Worm (Caenorhabditis elegans) whole organism, L4 larva: ENCODE data around the gene F23F1.6.

Experiments used
- F10B5.3 ChIP-seq: sonication (generic microtip); optimal IDR thresholded peaks from 2 replicates; lab custom pipeline; 2016; ENCODE audit warnings: mild to moderate bottlenecking, missing genetic modification characterization, missing compliant biosample characterization
- F26F4.8 ChIP-seq: fragments of 200-800 bp; sonication (Bioruptor generic); conservative IDR thresholded peaks from 2 replicates; pipeline ENCODE4 v1.3.6; 2022; ENCODE audit warnings: missing genetic modification characterization, missing compliant biosample characterization
- T26A8.4 ChIP-seq: fragments of 200-800 bp; sonication (Bioruptor generic); IDR thresholded peaks from 2 replicates; pipeline ENCODE4 v1.3.6; 2022; ENCODE audit warnings: missing genetic modification characterization, missing compliant biosample characterization
- Y48G9A.11 ChIP-seq: fragments of 200-800 bp; sonication (Bioruptor generic); IDR thresholded peaks from 2 replicates; pipeline ENCODE4 v1.3.6; 2022; ENCODE audit warnings: missing genetic modification reagents, missing genetic modification characterization, missing compliant biosample characterization
- Y75B8A.6 ChIP-seq: fragments of 200-800 bp; sonication (Bioruptor generic); IDR thresholded peaks from 2 replicates; pipeline ENCODE4 v1.3.6; 2022; ENCODE audit warnings: missing genetic modification reagents, missing genetic modification characterization, missing compliant biosample characterization
- ZK337.2 ChIP-seq: fragments of 200-800 bp; sonication (Bioruptor generic); IDR thresholded peaks from 2 replicates; pipeline ENCODE4 v1.3.6; 2022; ENCODE audit warnings: missing genetic modification reagents, missing genetic modification characterization, missing compliant biosample characterization
- ZK546.5 ChIP-seq, 2 experiments: sonication (generic microtip); optimal IDR thresholded peaks; 2 replicates each; lab custom pipeline; 2017; ENCODE audit warnings: missing biosample characterization in 2 of 2, missing genetic modification characterization in 2 of 2
- ama-1 ChIP-seq: fragments of 150-350 bp; optimal IDR thresholded peaks from 2 replicates; lab custom pipeline; 2014; ENCODE audit warnings: inconsistent platforms, mixed read lengths
- arid-1 ChIP-seq: fragments of 200-800 bp; sonication (Bioruptor generic); conservative IDR thresholded peaks from 2 replicates; pipeline ENCODE4 v1.3.6; 2022; ENCODE audit warnings: missing genetic modification reagents, missing genetic modification characterization, missing compliant biosample characterization
- ceh-32 ChIP-seq: sonication (generic microtip); optimal IDR thresholded peaks from 2 replicates; lab custom pipeline; 2016; ENCODE audit warnings: mild to moderate bottlenecking, missing genetic modification characterization, missing compliant biosample characterization; ENCODE audit not compliant: poor library complexity
- ces-1 ChIP-seq: fragments of 150-350 bp; sonication (generic microtip); optimal IDR thresholded peaks from 4 replicates; lab custom pipeline; 2014; ENCODE audit warnings: missing biosample characterization, missing genetic modification reagents, missing genetic modification characterization
- cey-2 ChIP-seq: sonication (generic microtip); optimal IDR thresholded peaks from 3 replicates; lab custom pipeline; 2017; ENCODE audit warnings: missing genetic modification characterization, mild to moderate bottlenecking, missing compliant biosample characterization, antibody characterized with exemption, borderline replicate concordance; ENCODE audit not compliant: insufficient read depth
- ctbp-1 ChIP-seq: fragments of 200-800 bp; sonication (Bioruptor generic); IDR thresholded peaks from 2 replicates; pipeline ENCODE4 v1.3.6; 2022; ENCODE audit warnings: missing genetic modification reagents, missing genetic modification characterization, missing compliant biosample characterization
- daf-19 ChIP-seq: fragments of 200-800 bp; sonication (Bioruptor generic); conservative IDR thresholded peaks from 2 replicates; pipeline ENCODE4 v1.3.6; 2022; ENCODE audit warnings: missing genetic modification characterization, missing compliant biosample characterization
- daf-8 ChIP-seq: fragments of 200-800 bp; sonication (Bioruptor generic); IDR thresholded peaks from 2 replicates; pipeline ENCODE4 v1.3.6; 2022; ENCODE audit warnings: missing genetic modification characterization, missing compliant biosample characterization
- dmd-8 ChIP-seq: fragments of 200-800 bp; sonication (Bioruptor generic); IDR thresholded peaks from 2 replicates; pipeline ENCODE4 v1.3.6; 2022; ENCODE audit warnings: missing genetic modification characterization, missing compliant biosample characterization
- duxl-1 ChIP-seq: sonication (generic microtip); optimal IDR thresholded peaks from 2 replicates; lab custom pipeline; 2016; ENCODE audit warnings: mild to moderate bottlenecking, missing genetic modification characterization, moderate library complexity, missing compliant biosample characterization; ENCODE audit not compliant: poor library complexity
- dve-1 ChIP-seq: sonication (generic microtip); optimal IDR thresholded peaks from 2 replicates; lab custom pipeline; 2017; ENCODE audit warnings: antibody characterized with exemption, mild to moderate bottlenecking, missing genetic modification characterization, missing compliant biosample characterization; ENCODE audit not compliant: insufficient read depth
- egl-27 ChIP-seq: sonication (generic microtip); optimal IDR thresholded peaks from 3 replicates; lab custom pipeline; 2017; ENCODE audit warnings: missing biosample characterization, missing genetic modification reagents, missing genetic modification characterization
- hif-1 ChIP-seq, 2 experiments: sonication (generic microtip); optimal IDR thresholded peaks; 2 replicates each; lab custom pipeline; 2016 to 2017; ENCODE audit warnings: missing compliant biosample characterization in 2 of 2, missing genetic modification characterization in 2 of 2, missing genetic modification reagents in 2 of 2, missing genotype in 2 of 2, mild to moderate bottlenecking in 1 of 2
- lin-1 ChIP-seq: fragments of 200-800 bp; sonication (Bioruptor generic); IDR thresholded peaks from 2 replicates; pipeline ENCODE4 v1.3.6; 2022; ENCODE audit warnings: missing genetic modification reagents, missing genetic modification characterization, missing compliant biosample characterization
- lin-39 ChIP-seq: fragments of 150-350 bp; optimal IDR thresholded peaks from 2 replicates; lab custom pipeline; 2014; ENCODE audit warnings: missing biosample characterization, missing genetic modification reagents, missing genetic modification characterization
- madf-5 ChIP-seq, 2 experiments: fragments of 200-800 bp; sonication (Bioruptor generic); IDR thresholded peaks; 2 replicates each; pipeline ENCODE4 v1.3.6; 2022; ENCODE audit warnings: missing compliant biosample characterization in 2 of 2, missing genetic modification characterization in 2 of 2
- mdt-29 ChIP-seq: fragments of 200-800 bp; sonication (Bioruptor generic); IDR thresholded peaks from 2 replicates; pipeline ENCODE4 v1.3.6; 2022; ENCODE audit warnings: missing genetic modification reagents, missing genetic modification characterization, missing compliant biosample characterization
- mes-2 ChIP-seq: sonication (generic microtip); optimal IDR thresholded peaks from 2 replicates; lab custom pipeline; 2016; ENCODE audit warnings: missing genotype, mild to moderate bottlenecking, missing genetic modification characterization, missing compliant biosample characterization; ENCODE audit not compliant: poor library complexity, severe bottlenecking
- mxl-3 ChIP-seq: fragments of 200-800 bp; sonication (Bioruptor generic); optimal IDR thresholded peaks from 2 replicates; lab custom pipeline; 2018; ENCODE audit warnings: mild to moderate bottlenecking, missing genetic modification characterization, missing compliant biosample characterization
- nhr-25 ChIP-seq: sonication (generic microtip); optimal IDR thresholded peaks from 2 replicates; lab custom pipeline; 2017; ENCODE audit warnings: missing genetic modification characterization, mild to moderate bottlenecking, missing compliant biosample characterization, antibody characterized with exemption, moderate library complexity, borderline replicate concordance; ENCODE audit not compliant: insufficient read depth
- nhr-42 ChIP-seq: fragments of 200-800 bp; sonication (Bioruptor generic); IDR thresholded peaks from 2 replicates; pipeline ENCODE4 v1.3.6; 2022; ENCODE audit warnings: missing genetic modification characterization, missing compliant biosample characterization
- nhr-76 ChIP-seq: fragments of 150-350 bp; optimal IDR thresholded peaks from 2 replicates; lab custom pipeline; 2014; ENCODE audit warnings: missing biosample characterization, missing genetic modification characterization
- nhr-77 ChIP-seq: fragments of 150-350 bp; optimal IDR thresholded peaks from 2 replicates; lab custom pipeline; 2014; ENCODE audit warnings: missing biosample characterization, missing genetic modification characterization
- pqm-1 ChIP-seq: sonication (generic microtip); optimal IDR thresholded peaks from 2 replicates; lab custom pipeline; 2017; ENCODE audit warnings: missing biosample characterization, missing genetic modification characterization
- rbr-2 ChIP-seq: sonication (generic microtip); optimal IDR thresholded peaks from 2 replicates; lab custom pipeline; 2016; ENCODE audit warnings: missing genotype, missing genetic modification characterization, missing compliant biosample characterization
- sdz-12 ChIP-seq: fragments of 200-800 bp; sonication (Bioruptor generic); optimal IDR thresholded peaks from 2 replicates; lab custom pipeline; 2018; ENCODE audit warnings: mild to moderate bottlenecking, missing genetic modification characterization, missing compliant biosample characterization
- spr-1 ChIP-seq: sonication (generic microtip); optimal IDR thresholded peaks from 2 replicates; lab custom pipeline; 2016; ENCODE audit warnings: mild to moderate bottlenecking, missing genetic modification characterization, missing compliant biosample characterization
- unc-39 ChIP-seq: sonication (generic microtip); optimal IDR thresholded peaks from 2 replicates; lab custom pipeline; 2017; ENCODE audit warnings: missing biosample characterization, missing genetic modification characterization
- unc-62 ChIP-seq, 3 experiments: fragments of 150-350 bp in 1 of 3; sonication (generic microtip); optimal IDR thresholded peaks in 2 of 3; peaks in 1 of 3; 1 replicate in 1 of 3; 2 replicates in 2 of 3; lab custom pipeline; 2014 to 2017; ENCODE audit warnings: missing biosample characterization in 3 of 3, missing genetic modification characterization in 3 of 3, missing genetic modification reagents in 3 of 3, missing genotype in 1 of 3
- zfp-2 ChIP-seq: sonication (generic microtip); optimal IDR thresholded peaks from 2 replicates; lab custom pipeline; 2016; ENCODE audit warnings: mild to moderate bottlenecking, missing genetic modification characterization, missing compliant biosample characterization
- zfp-3 ChIP-seq: fragments of 200-800 bp; sonication (Bioruptor generic); conservative IDR thresholded peaks from 2 replicates; pipeline ENCODE4 v1.3.6; 2022; ENCODE audit warnings: missing genetic modification reagents, missing genetic modification characterization, missing compliant biosample characterization
- zip-2 ChIP-seq: fragments of 150-350 bp; optimal IDR thresholded peaks from 2 replicates; lab custom pipeline; 2014; ENCODE audit warnings: missing biosample characterization, missing genetic modification characterization
- ztf-11 ChIP-seq: fragments of 150-350 bp; optimal IDR thresholded peaks from 2 replicates; lab custom pipeline; 2014; ENCODE audit warnings: missing biosample characterization, missing genetic modification characterization
- ztf-7 ChIP-seq: fragments of 150-350 bp; optimal IDR thresholded peaks from 2 replicates; lab custom pipeline; 2014; ENCODE audit warnings: missing biosample characterization, missing genetic modification characterization

F23F1.6 gene

ce11 chrII:50862-51261 lies 13.7 kb upstream of the F23F1.6 start (continued):
- TF ChIP-seq ces-1 (GFP tag; lab: Kevin White, UChicago), result no peak
- TF ChIP-seq unc-62 (GFP tag; optimal IDR thresholded peaks at IDR 0.05 in 1 of 2; lab: Kevin White, UChicago), result no peak
- TF ChIP-seq unc-62 (tag; optimal IDR thresholded peaks at IDR 0.05; lab: Kevin White, UChicago), result no peak
- TF ChIP-seq ztf-11 (tag; lab: Kevin White, UChicago), result no peak
- peak; percentile 42 for TF ChIP-seq pqm-1 (tag; lab: Kevin White, UChicago)
- TF ChIP-seq nhr-77 (tag; lab: Kevin White, UChicago), result peak; percentile 53
- no peak for TF ChIP-seq ceh-32
- TF ChIP-seq lin-1, result no peak
- TF ChIP-seq cey-2 (tag; lab: Kevin White, UChicago), result no peak
- no peak for TF ChIP-seq nhr-42 (GFP tag; lab: Robert Waterston, UW)
- peak; percentile 1 for TF ChIP-seq mes-2
- no peak for TF ChIP-seq ZK546.5 (tag; optimal IDR thresholded peaks at IDR 0.05; lab: Kevin White, UChicago)
- TF ChIP-seq dve-1 (tag; lab: Kevin White, UChicago), result peak; percentile 45
- TF ChIP-seq zfp-3 (GFP tag; lab: Robert Waterston, UW), result no peak
- TF ChIP-seq mxl-3 (GFP tag; lab: Kevin White, UChicago), result no peak
- TF ChIP-seq Y48G9A.11 (GFP tag; lab: Robert Waterston, UW), result no peak
- no peak for TF ChIP-seq ztf-7 (tag; lab: Kevin White, UChicago)

- TF ChIP-seq lin-1 (no peak), mdt-29 (GFP tag; lab: Robert Waterston, UW) (no peak)
These were observed 10.2 kb upstream of the F23F1.6 start, which contains the start of gene C23H3.5 for ce11 chrII:47280-47679. TSS of gene C23H3.5 (plus strand) at chrII:47580.

- no peak for TF ChIP-seq Y75B8A.6 (GFP tag; lab: Robert Waterston, UW)
- TF ChIP-seq lin-39 (tag; lab: Kevin White, UChicago), result no peak
These were observed 9.0 kb upstream of the F23F1.6 start, which contains the start of gene rpt-4 for ce11 chrII:46116-46515. TSS of gene rpt-4 (minus strand) at chrII:46216.

- TF ChIP-seq nhr-76 (tag; lab: Kevin White, UChicago) (no peak), ama-1 (peak; percentile 4)
These were observed 7.6 kb upstream of the F23F1.6 start, which contains the start of gene rpoa-49 for ce11 chrII:44740-45139. TSS of gene rpoa-49 (plus strand) at chrII:45040.

ce11 chrII:43640-44039 lies 6.5 kb upstream of the F23F1.6 start, which contains the start of gene nfyc-1:
TSS of gene nfyc-1 (plus strand) at chrII:43907.
- TF ChIP-seq egl-27 (tag; lab: Kevin White, UChicago) (no peak), madf-5 (GFP tag; IDR thresholded peaks at IDR 0.05; lab: Robert Waterston, UW) (no peak), rbr-2 (tag; lab: Kevin White, UChicago) (peak; percentile 7), mes-2 (peak; percentile 84), ceh-32 (no peak), spr-1 (no peak), nhr-25 (tag; lab: Kevin White, UChicago) (no peak), sdz-12 (GFP tag; lab: Kevin White, UChicago) (no peak), arid-1 (GFP tag; lab: Robert Waterston, UW) (0 out of 2 replicates have a peak, but pooled peaks have one; percentile 34), dmd-8 (GFP tag; lab: Robert Waterston, UW) (no peak), nhr-76 (tag; lab: Kevin White, UChicago) (no peak), nhr-42 (GFP tag; lab: Robert Waterston, UW) (no peak), ces-1 (GFP tag; lab: Kevin White, UChicago) (no peak), ZK546.5 (tag; optimal IDR thresholded peaks at IDR 0.05; lab: Kevin White, UChicago) (no peak), ztf-11 (tag; lab: Kevin White, UChicago) (no peak), mxl-3 (GFP tag; lab: Kevin White, UChicago) (no peak), ZK337.2 (no peak), T26A8.4 (GFP tag; lab: Robert Waterston, UW) (no peak), zip-2 (tag; lab: Kevin White, UChicago) (no peak), hif-1 (tag; optimal IDR thresholded peaks at IDR 0.05; lab: Kevin White, UChicago) (peak in 1 of 2 experiments; percentile 5), daf-8 (GFP tag; lab: Robert Waterston, UW) (no peak), unc-39 (tag; lab: Kevin White, UChicago) (no peak), daf-19 (GFP tag; lab: Robert Waterston, UW) (no peak), duxl-1 (tag; lab: Kevin White, UChicago) (peak; percentile 7), F26F4.8 (GFP tag; lab: Robert Waterston, UW) (no peak), ctbp-1 (GFP tag; lab: Robert Waterston, UW) (no peak), F10B5.3 (tag; lab: Kevin White, UChicago) (no peak), dve-1 (tag; lab: Kevin White, UChicago) (peak; percentile 60), zfp-2 (tag; lab: Kevin White, UChicago) (no peak)
